Worm (Caenorhabditis elegans) whole organism, L3 larva: ENCODE measurements around the gene Y97E10AR.3.
A peak's percentile ranks its signal among the peaks of the same experiment; 100 is the strongest.

ENCODE experiments used
- R02D3.7 ChIP-seq: fragments of 150-350 bp; optimal IDR thresholded peaks from 2 replicates; lab custom pipeline; 2014; ENCODE audit warnings: missing biosample characterization, missing genetic modification characterization
- ZK546.5 ChIP-seq: sonication (generic microtip); optimal IDR thresholded peaks from 2 replicates; lab custom pipeline; 2017; ENCODE audit warnings: missing biosample characterization, missing genetic modification characterization
- aly-2 ChIP-seq: fragments of 150-350 bp; optimal IDR thresholded peaks from 2 replicates; lab custom pipeline; 2014; ENCODE audit warnings: missing biosample characterization, missing genetic modification characterization
- ama-1 ChIP-seq: fragments of 150-350 bp; optimal IDR thresholded peaks from 2 replicates; lab custom pipeline; 2018
- ceh-16 ChIP-seq: sonication (generic microtip); optimal IDR thresholded peaks from 2 replicates; lab custom pipeline; 2017; ENCODE audit warnings: missing biosample characterization, missing genetic modification characterization
- ceh-28 ChIP-seq: fragments of 150-350 bp; optimal IDR thresholded peaks from 2 replicates; lab custom pipeline; 2014; ENCODE audit warnings: missing biosample characterization, missing genetic modification reagents, missing genetic modification characterization
- ceh-82 ChIP-seq: fragments of 150-350 bp; optimal IDR thresholded peaks from 2 replicates; lab custom pipeline; 2014; ENCODE audit warnings: missing biosample characterization, missing genetic modification characterization
- ceh-9 ChIP-seq: sonication (generic microtip); optimal IDR thresholded peaks from 2 replicates; lab custom pipeline; 2018; ENCODE audit warnings: missing biosample characterization, missing genetic modification characterization
- daf-12 ChIP-seq: fragments of 150-350 bp; optimal IDR thresholded peaks from 2 replicates; lab custom pipeline; 2014; ENCODE audit warnings: missing biosample characterization, missing genetic modification reagents, missing genetic modification characterization
- egl-5 ChIP-seq: fragments of 150-350 bp; optimal IDR thresholded peaks from 2 replicates; lab custom pipeline; 2017; ENCODE audit warnings: missing biosample characterization, missing genetic modification reagents, missing genetic modification characterization, inconsistent platforms
- elt-1 ChIP-seq: fragments of 150-350 bp; optimal IDR thresholded peaks from 2 replicates; lab custom pipeline; 2014; ENCODE audit warnings: missing biosample characterization, missing genetic modification characterization
- elt-2 ChIP-seq: sonication (generic microtip); optimal IDR thresholded peaks from 2 replicates; lab custom pipeline; 2016; ENCODE audit warnings: missing genetic modification reagents, mild to moderate bottlenecking, missing genetic modification characterization, missing compliant biosample characterization
- elt-3 ChIP-seq, 3 experiments: fragments of 150-350 bp in 1 of 3; sonication (generic microtip) in 2 of 3; optimal IDR thresholded peaks; 2 replicates in 2 of 3; 4 replicates in 1 of 3; lab custom pipeline; 2014 to 2017; ENCODE audit warnings: missing biosample characterization in 3 of 3, missing genetic modification characterization in 3 of 3
- eor-1 ChIP-seq, 2 experiments: fragments of 150-350 bp; optimal IDR thresholded peaks; 2 replicates each; lab custom pipeline; 2014 to 2018; ENCODE audit warnings: missing biosample characterization in 2 of 2, missing genetic modification characterization in 2 of 2
- fkh-10 ChIP-seq: sonication (generic microtip); optimal IDR thresholded peaks from 2 replicates; lab custom pipeline; 2017; ENCODE audit warnings: missing biosample characterization, missing genetic modification reagents, missing genetic modification characterization
- fkh-2 ChIP-seq: fragments of 150-350 bp; optimal IDR thresholded peaks from 2 replicates; lab custom pipeline; 2014; ENCODE audit warnings: missing biosample characterization, missing genetic modification reagents, missing genetic modification characterization
- hmg-11 ChIP-seq: sonication (generic microtip); optimal IDR thresholded peaks from 2 replicates; lab custom pipeline; 2016; ENCODE audit warnings: missing genetic modification characterization, missing compliant biosample characterization
- jun-1 ChIP-seq: fragments of 150-350 bp; optimal IDR thresholded peaks from 2 replicates; lab custom pipeline; 2014; ENCODE audit warnings: missing biosample characterization, missing genetic modification reagents, missing genetic modification characterization
- lin-15B ChIP-seq: fragments of 150-350 bp; optimal IDR thresholded peaks from 2 replicates; lab custom pipeline; 2014; ENCODE audit warnings: missing biosample characterization, missing genetic modification characterization
- lin-39 ChIP-seq: fragments of 150-350 bp; optimal IDR thresholded peaks from 2 replicates; lab custom pipeline; 2018; ENCODE audit warnings: missing biosample characterization, missing genetic modification reagents, missing genetic modification characterization
- lsy-12 ChIP-seq: sonication (generic microtip); optimal IDR thresholded peaks from 2 replicates; lab custom pipeline; 2016; ENCODE audit warnings: mild to moderate bottlenecking, missing genetic modification characterization, missing compliant biosample characterization
- mdl-1 ChIP-seq: fragments of 150-350 bp; optimal IDR thresholded peaks from 2 replicates; lab custom pipeline; 2014; ENCODE audit warnings: missing biosample characterization, missing genetic modification characterization
- mml-1 ChIP-seq: fragments of 150-350 bp; sonication (generic microtip); optimal IDR thresholded peaks from 3 replicates; lab custom pipeline; 2014; ENCODE audit warnings: missing biosample characterization, missing genetic modification characterization
- nfya-1 ChIP-seq: sonication (generic microtip); optimal IDR thresholded peaks from 2 replicates; lab custom pipeline; 2017; ENCODE audit warnings: missing genetic modification characterization, mild to moderate bottlenecking, missing compliant biosample characterization, antibody characterized with exemption, moderate library complexity; ENCODE audit not compliant: insufficient read depth
- nhr-11 ChIP-seq: fragments of 150-350 bp; optimal IDR thresholded peaks from 2 replicates; lab custom pipeline; 2014; ENCODE audit warnings: missing biosample characterization, missing genetic modification characterization
- nhr-12 ChIP-seq: fragments of 150-350 bp; optimal IDR thresholded peaks from 2 replicates; lab custom pipeline; 2014; ENCODE audit warnings: missing biosample characterization, missing genetic modification characterization
- nhr-23 ChIP-seq: fragments of 150-350 bp; optimal IDR thresholded peaks from 2 replicates; lab custom pipeline; 2014; ENCODE audit warnings: missing biosample characterization, missing genetic modification reagents, missing genetic modification characterization
- nhr-237 ChIP-seq: fragments of 150-350 bp; optimal IDR thresholded peaks from 2 replicates; lab custom pipeline; 2014; ENCODE audit warnings: missing biosample characterization, missing genetic modification characterization
- nhr-25 ChIP-seq: sonication (generic microtip); optimal IDR thresholded peaks from 2 replicates; lab custom pipeline; 2017; ENCODE audit warnings: missing biosample characterization, missing genetic modification characterization
- nhr-28 ChIP-seq: fragments of 150-350 bp; optimal IDR thresholded peaks from 2 replicates; lab custom pipeline; 2014; ENCODE audit warnings: missing biosample characterization, missing genetic modification characterization
- nhr-43 ChIP-seq: sonication (generic microtip); optimal IDR thresholded peaks from 2 replicates; lab custom pipeline; 2016; ENCODE audit warnings: mild to moderate bottlenecking, missing genetic modification characterization, missing compliant biosample characterization; ENCODE audit not compliant: poor library complexity, severe bottlenecking
- nhr-76 ChIP-seq: fragments of 150-350 bp; sonication (generic microtip); optimal IDR thresholded peaks from 5 replicates; lab custom pipeline; 2014; ENCODE audit warnings: missing biosample characterization, missing genetic modification characterization
- nhr-77 ChIP-seq: fragments of 150-350 bp; optimal IDR thresholded peaks from 2 replicates; lab custom pipeline; 2014; ENCODE audit warnings: missing biosample characterization, missing genetic modification characterization
- pha-4 ChIP-seq: fragments of 150-350 bp; optimal IDR thresholded peaks from 2 replicates; lab custom pipeline; 2014; ENCODE audit warnings: missing biosample characterization, missing genetic modification reagents, missing genetic modification characterization
- pqm-1 ChIP-seq: fragments of 150-350 bp; optimal IDR thresholded peaks from 2 replicates; lab custom pipeline; 2017; ENCODE audit warnings: missing biosample characterization, missing genetic modification characterization, inconsistent platforms
- sea-2 ChIP-seq: fragments of 150-350 bp; sonication (generic microtip); optimal IDR thresholded peaks from 4 replicates; lab custom pipeline; 2014; ENCODE audit warnings: missing biosample characterization, missing genetic modification reagents, missing genetic modification characterization
- skn-1 ChIP-seq: fragments of 150-350 bp; optimal IDR thresholded peaks from 2 replicates; lab custom pipeline; 2014; ENCODE audit warnings: missing biosample characterization, missing genetic modification characterization
- snpc-4 ChIP-seq: fragments of 150-350 bp; optimal IDR thresholded peaks from 2 replicates; lab custom pipeline; 2014; ENCODE audit warnings: missing biosample characterization, missing genetic modification characterization
- tbx-2 ChIP-seq: sonication (generic microtip); optimal IDR thresholded peaks from 2 replicates; lab custom pipeline; 2016; ENCODE audit warnings: mild to moderate bottlenecking, missing genetic modification characterization, missing compliant biosample characterization
- unc-39 ChIP-seq: sonication (generic microtip); optimal IDR thresholded peaks from 4 replicates; lab custom pipeline; 2017; ENCODE audit warnings: missing biosample characterization, missing genetic modification characterization
- unc-62 ChIP-seq: fragments of 150-350 bp; sonication (generic microtip); optimal IDR thresholded peaks from 4 replicates; lab custom pipeline; 2014; ENCODE audit warnings: missing biosample characterization, missing genetic modification reagents, missing genetic modification characterization
- zag-1 ChIP-seq: fragments of 150-350 bp; optimal IDR thresholded peaks from 2 replicates; lab custom pipeline; 2014; ENCODE audit warnings: missing biosample characterization, missing genetic modification characterization
- ztf-11 ChIP-seq: fragments of 150-350 bp; optimal IDR thresholded peaks from 2 replicates; lab custom pipeline; 2014; ENCODE audit warnings: missing biosample characterization, missing genetic modification characterization
- ztf-4 ChIP-seq: fragments of 150-350 bp; optimal IDR thresholded peaks from 2 replicates; lab custom pipeline; 2014; ENCODE audit warnings: missing biosample characterization, missing genetic modification characterization

Y97E10AR.3 gene

DNA sequence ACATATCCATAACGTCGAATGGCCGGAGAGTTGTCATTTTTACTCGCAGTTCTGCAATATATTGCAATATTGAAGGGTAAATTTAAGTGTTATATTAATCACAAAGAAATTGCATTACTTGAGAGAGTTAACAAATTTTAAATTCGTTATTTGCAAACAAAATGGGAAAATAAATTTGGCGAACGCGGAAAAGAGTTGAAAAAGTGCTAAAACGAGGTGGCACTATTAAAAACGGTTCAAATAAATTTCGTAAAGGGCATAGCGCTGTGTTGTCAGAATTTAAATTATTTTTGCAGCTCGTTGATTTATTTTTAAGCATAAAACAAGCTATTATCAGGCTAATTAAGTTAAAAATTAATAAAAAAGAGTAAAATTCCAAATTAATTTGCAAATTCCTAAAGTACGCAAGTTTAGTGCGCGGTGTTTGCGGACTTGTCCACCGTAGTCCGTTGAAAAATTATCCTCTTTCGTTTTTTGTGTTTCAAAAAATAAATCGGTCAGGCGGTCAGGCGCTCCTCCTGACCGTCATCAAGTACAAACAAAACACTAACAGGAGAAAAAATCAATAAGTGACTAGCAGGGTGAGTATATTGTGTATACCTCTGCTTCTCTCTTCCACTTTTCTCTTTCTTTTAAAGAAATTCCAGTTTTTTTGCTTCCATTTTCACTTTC lies 23.8 kb downstream of the Y97E10AR.3 start, which contains the start of the genes natb-1 and abhd-12:
natb-1 (minus strand) TSS at position 51 of the 672 bp plus-strand sequence.
abhd-12 (plus strand) TSS at position 499 of the 672 bp plus-strand sequence.
- TF ChIP-seq skn-1 (tag; lab: Kevin White, UChicago) (no peak), ama-1 (no peak), snpc-4 (tag; lab: Kevin White, UChicago) (peak; percentile 66), nhr-23 (tag; lab: Kevin White, UChicago) (peak; percentile 41), ztf-11 (tag; lab: Kevin White, UChicago) (no peak), pqm-1 (tag; lab: Kevin White, UChicago) (peak; percentile 21), nhr-25 (tag; lab: Kevin White, UChicago) (peak; percentile 29), fkh-2 (tag; lab: Kevin White, UChicago) (no peak), ceh-28 (peak; percentile 58), daf-12 (no peak), ceh-82 (tag; lab: Kevin White, UChicago) (no peak), lin-15B (no peak), pha-4 (tag; lab: Kevin White, UChicago) (peak; percentile 87), zag-1 (tag; lab: Kevin White, UChicago) (no peak), ceh-16 (no peak), elt-2 (tag; lab: Kevin White, UChicago) (peak; percentile 20), hmg-11 (tag; lab: Kevin White, UChicago) (peak; percentile 56), nfya-1 (peak; percentile 67), egl-5 (tag; lab: Kevin White, UChicago) (peak; percentile 42)

DNA sequence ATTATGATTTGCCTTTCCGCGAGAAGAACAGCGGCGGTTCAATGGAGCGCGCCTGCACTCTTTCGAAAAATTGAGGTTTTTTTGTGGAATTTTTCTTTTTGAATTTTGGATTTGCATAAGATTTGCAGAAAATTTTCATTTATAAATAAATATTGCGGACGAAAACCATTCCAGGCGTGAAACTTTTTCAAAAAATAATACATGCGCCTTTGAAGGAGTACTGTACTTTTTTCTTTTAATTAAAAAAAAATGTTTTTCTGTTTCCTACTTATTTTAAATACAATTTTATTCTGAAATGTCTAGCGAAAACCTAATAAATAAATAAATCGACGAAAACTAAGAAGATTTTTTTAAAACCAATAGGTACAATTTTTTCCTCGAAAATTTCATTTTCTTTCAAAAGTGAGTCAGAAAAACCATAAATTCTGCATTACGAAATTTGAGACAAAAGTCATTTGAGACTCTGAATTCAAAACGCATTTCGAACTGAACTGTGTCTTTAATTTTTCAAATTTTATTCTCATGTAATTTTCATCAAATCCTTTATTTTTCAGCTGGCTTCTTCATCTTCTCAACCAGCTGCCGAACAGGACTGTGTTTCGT lies 26.2 kb downstream of the Y97E10AR.3 start, which contains the start of gene F26D11.1:
F26D11.1 (plus strand) TSS at position 553 of the 603 bp plus-strand sequence.
- TF ChIP-seq nhr-77 (no peak), sea-2 (GFP tag; lab: Kevin White, UChicago) (no peak), R02D3.7 (no peak), jun-1 (tag; lab: Kevin White, UChicago) (no peak), tbx-2 (tag; lab: Kevin White, UChicago) (no peak), skn-1 (tag; lab: Kevin White, UChicago) (no peak), mdl-1 (no peak), lin-15B (no peak), ztf-11 (tag; lab: Kevin White, UChicago) (no peak), zag-1 (tag; lab: Kevin White, UChicago) (no peak), aly-2 (tag; lab: Kevin White, UChicago) (no peak), elt-3 (tag; optimal IDR thresholded peaks at IDR 0.05; lab: Kevin White, UChicago) (no peak), ztf-4 (tag; lab: Kevin White, UChicago) (no peak)

DNA sequence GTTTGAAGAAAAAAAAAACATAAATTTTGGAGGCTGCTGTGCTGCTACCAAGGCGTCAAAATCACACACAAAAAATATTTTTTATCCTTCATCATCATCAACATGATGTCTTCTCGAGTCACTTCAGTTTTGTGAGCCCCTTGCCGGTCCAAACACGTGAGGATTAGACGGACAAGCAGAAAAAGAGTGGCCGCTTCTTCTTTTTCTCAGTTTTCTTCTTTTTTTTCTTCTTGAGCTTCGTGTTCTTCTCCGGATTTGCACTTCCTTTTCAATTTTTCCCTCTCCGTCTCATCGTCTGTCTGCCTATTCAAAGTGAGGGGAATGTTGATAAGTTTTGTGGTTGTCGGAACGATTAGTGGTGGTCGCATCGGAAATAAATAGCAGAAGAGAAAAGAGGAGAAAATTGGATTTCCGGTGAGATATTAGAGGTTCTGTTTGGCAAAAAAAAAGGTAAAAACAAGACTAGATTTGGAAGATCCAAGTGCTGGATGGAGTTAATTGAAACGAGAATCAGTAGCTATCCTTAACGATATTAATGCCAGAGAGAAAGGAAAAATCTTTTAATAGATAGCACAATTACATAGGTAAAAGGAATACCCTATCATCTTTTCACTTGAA lies 26.8 kb downstream of the Y97E10AR.3 start:
- TF ChIP-seq ceh-9 (tag; lab: Kevin White, UChicago) = no peak
- TF ChIP-seq ceh-16 = no peak
- TF ChIP-seq nhr-237 = no peak
- TF ChIP-seq pha-4 (tag; lab: Kevin White, UChicago) = no peak
- TF ChIP-seq nhr-23 (tag; lab: Kevin White, UChicago) = no peak
- TF ChIP-seq nhr-25 (tag; lab: Kevin White, UChicago) = no peak
- TF ChIP-seq sea-2 (GFP tag; lab: Kevin White, UChicago) = no peak
- peak; percentile 56 for TF ChIP-seq nfya-1
- TF ChIP-seq fkh-2 (tag; lab: Kevin White, UChicago) = no peak
- no peak for TF ChIP-seq lsy-12 (tag; lab: Kevin White, UChicago)
- peak; percentile 34 for TF ChIP-seq fkh-10 (GFP tag; lab: Kevin White, UChicago)
- no peak for TF ChIP-seq nhr-77
- TF ChIP-seq lin-39 (tag; lab: Kevin White, UChicago) = peak; percentile 77
- no peak for TF ChIP-seq unc-39
- TF ChIP-seq unc-62 = no peak
- TF ChIP-seq nhr-28 = no peak
- TF ChIP-seq egl-5 (tag; lab: Kevin White, UChicago) = no peak
- no peak for TF ChIP-seq mml-1
- TF ChIP-seq eor-1 (tag; optimal IDR thresholded peaks at IDR 0.05; lab: Kevin White, UChicago) = no peak
- TF ChIP-seq nhr-43 = no peak
- TF ChIP-seq lin-15B = peak; percentile 30
- no peak for TF ChIP-seq ceh-28
- TF ChIP-seq mdl-1 = no peak
- no peak for TF ChIP-seq ztf-4 (tag; lab: Kevin White, UChicago)
- TF ChIP-seq elt-3 (tag; optimal IDR thresholded peaks at IDR 0.05; lab: Kevin White, UChicago) = no peak
- TF ChIP-seq jun-1 (tag; lab: Kevin White, UChicago) = no peak
- TF ChIP-seq pqm-1 (tag; lab: Kevin White, UChicago) = no peak
- no peak for TF ChIP-seq aly-2 (tag; lab: Kevin White, UChicago)
- TF ChIP-seq ztf-11 (tag; lab: Kevin White, UChicago) = no peak
- peak; percentile 43 for TF ChIP-seq elt-1 (tag; lab: Kevin White, UChicago)
- TF ChIP-seq nhr-12 (tag; lab: Kevin White, UChicago) = no peak
- TF ChIP-seq daf-12 = no peak
- no peak for TF ChIP-seq ZK546.5
- TF ChIP-seq nhr-11 (tag; lab: Kevin White, UChicago) = no peak
- TF ChIP-seq nhr-76 (tag; lab: Kevin White, UChicago) = no peak
